Fruit fly (Drosophila melanogaster): ENCODE data around the gene Tmf.

Gene Tmf

DNA sequence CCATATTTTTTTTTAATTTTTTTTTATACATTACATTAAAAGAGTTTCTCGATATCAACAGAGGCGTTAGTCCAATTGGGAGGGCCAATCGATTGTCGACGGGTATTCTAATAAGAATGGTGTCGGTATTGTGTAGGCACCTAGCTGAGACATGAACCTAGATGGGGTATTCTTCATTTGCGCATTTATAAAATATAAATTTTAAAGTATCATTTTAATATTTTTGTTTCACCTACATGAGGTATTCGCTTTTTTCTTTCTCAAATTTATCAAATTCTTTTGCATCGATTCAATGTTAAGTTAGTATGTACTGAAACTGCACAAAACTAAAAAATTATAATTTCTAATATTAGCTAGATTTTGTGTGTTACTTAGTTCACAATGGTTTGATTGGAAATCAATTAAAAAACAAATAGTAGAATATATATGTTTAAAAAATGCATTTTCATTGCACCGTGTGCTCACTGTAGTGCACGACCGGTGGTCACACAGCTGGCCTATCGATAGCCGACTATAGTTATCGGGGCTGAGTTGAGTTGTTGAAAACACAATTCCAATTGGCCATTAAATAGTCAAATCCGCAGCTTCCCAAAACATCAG, at the start of gene Tmf, which contains the start of gene CG14435 (continued):
- TF ChIP-seq lola (GFP tag; optimal IDR thresholded peaks at IDR 0.05) (peak in 1 of 3 experiments; percentile 88), CG18011 (GFP tag; optimal IDR thresholded peaks at IDR 0.05) (peak; percentile 60), pan (optimal IDR thresholded peaks at IDR 0.05) (no peak), pan (GFP tag; optimal IDR thresholded peaks at IDR 0.05 in 1 of 2, IDR thresholded peaks at IDR 0.05 in 1 of 2) (peak in 1 of 2 experiments; percentile 82), inv (GFP tag; IDR thresholded peaks at IDR 0.05; ENCODE audit: partially characterized antibody) (no peak), klu (GFP tag; IDR thresholded peaks at IDR 0.05) (peak; percentile 87), CG15269 (tag; optimal IDR thresholded peaks at IDR 0.05) (peak; percentile 86), nau (GFP tag; optimal IDR thresholded peaks at IDR 0.05) (no peak), CG6254 (GFP tag; optimal IDR thresholded peaks at IDR 0.05) (peak; percentile 53), CG18764 (GFP tag; optimal IDR thresholded peaks at IDR 0.05) (peak; percentile 56), CG3838 (GFP tag; optimal IDR thresholded peaks at IDR 0.05) (peak; percentile 18), CG31441 (GFP tag; IDR thresholded peaks at IDR 0.05) (peak; percentile 85), CG1792 (GFP tag; optimal IDR thresholded peaks at IDR 0.05) (peak; percentile 15), toy (GFP tag; IDR thresholded peaks at IDR 0.05) (peak; percentile 65), CG32532 (GFP tag; IDR thresholded peaks at IDR 0.05) (peak; percentile 90), CG4707 (GFP tag; optimal IDR thresholded peaks at IDR 0.05) (peak; percentile 25), Awh (GFP tag; IDR thresholded peaks at IDR 0.05) (peak; percentile 60; the same call in 1 of the 2 replicates), CG16813 (GFP tag; IDR thresholded peaks at IDR 0.05; ENCODE audit: partially characterized antibody) (peak; percentile 47; the same call in 1 of the 3 replicates), dmrt11E (tag; optimal IDR thresholded peaks at IDR 0.05) (peak; percentile 84), CG16815 (GFP tag; optimal IDR thresholded peaks at IDR 0.05) (peak; percentile 86), fu2 (GFP tag; optimal IDR thresholded peaks at IDR 0.05) (peak; percentile 28), croc (GFP tag; conservative IDR thresholded peaks at IDR 0.05) (peak; percentile 72), CG12071 (GFP tag; optimal IDR thresholded peaks at IDR 0.05) (no peak), Gsc (GFP tag; IDR thresholded peaks at IDR 0.05) (peak; percentile 71), CG31388 (GFP tag; optimal IDR thresholded peaks at IDR 0.05) (peak; percentile 17), CG6791 (GFP tag; IDR thresholded peaks at IDR 0.05; ENCODE audit: partially characterized antibody) (peak; percentile 51; the same call in 2 of the 3 replicates), CG9609 (GFP tag; optimal IDR thresholded peaks at IDR 0.05) (peak; percentile 18), CG7987 (GFP tag; optimal IDR thresholded peaks at IDR 0.05) (peak; percentile 2), CG1647 (GFP tag; optimal IDR thresholded peaks at IDR 0.05) (peak; percentile 35), CG4854 (GFP tag; optimal IDR thresholded peaks at IDR 0.05) (peak; percentile 34), psq (GFP tag; optimal IDR thresholded peaks at IDR 0.05) (peak; percentile 44), Spps (tag; optimal IDR thresholded peaks at IDR 0.05) (peak; percentile 42), dpn (GFP tag; optimal IDR thresholded peaks at IDR 0.05) (peak; percentile 62 to 81), gt (GFP tag; IDR thresholded peaks at IDR 0.05) (peak; percentile 56; the same call in 1 of the 2 replicates), Atf6 (GFP tag; IDR thresholded peaks at IDR 0.05) (peak; percentile 80), CG18476 (GFP tag; optimal IDR thresholded peaks at IDR 0.05) (peak; percentile 71), CG4820 (GFP tag; optimal IDR thresholded peaks at IDR 0.05) (peak; percentile 74), lab (GFP tag; optimal IDR thresholded peaks at IDR 0.05) (peak; percentile 82), CG18262 (tag; optimal IDR thresholded peaks at IDR 0.05) (peak; percentile 88), Mrtf (GFP tag; IDR thresholded peaks at IDR 0.05) (peak; percentile 83; the same call in 2 of the 3 replicates), Dll (GFP tag; IDR thresholded peaks at IDR 0.05; ENCODE audit: partially characterized antibody) (peak; percentile 66), eyg (GFP tag; optimal IDR thresholded peaks at IDR 0.05) (no peak), tna (GFP tag; IDR thresholded peaks at IDR 0.05; ENCODE audit: partially characterized antibody) (0 out of 2 replicates have a peak, but pooled peaks have one; percentile 8), gsb-n (tag; optimal IDR thresholded peaks at IDR 0.05) (peak; percentile 67), Mes4 (GFP tag; optimal IDR thresholded peaks at IDR 0.05) (peak; percentile 33), D (optimal IDR thresholded peaks at IDR 0.05) (no peak), D (GFP tag; optimal IDR thresholded peaks at IDR 0.05) (peak; percentile 76), CG10431 (GFP tag; optimal IDR thresholded peaks at IDR 0.05) (peak; percentile 57), CG17802 (tag; optimal IDR thresholded peaks at IDR 0.05) (peak; percentile 58)

All from whole organism, embryonic.